Fruit fly (Drosophila melanogaster): ENCODE data around the gene CG46508.
"Not testable (repeated sequence)": the region's sequence is repeated elsewhere in the genome, so short reads cannot be mapped to it uniquely, and the experiment has no call there.

dm6 chrX:22157587-22157986 lies 9.9 kb upstream of the CG46508 start, which contains the start of gene CG46506:
- not testable (repeated sequence) for TF ChIP-seq Abd-B (GFP tag; optimal IDR thresholded peaks at IDR 0.05); CG1603 (tag; optimal IDR thresholded peaks at IDR 0.05)

Data from whole organism, embryonic.